Worm (Caenorhabditis elegans): Measurements from ENCODE around the gene K06A4.7.

DNA sequence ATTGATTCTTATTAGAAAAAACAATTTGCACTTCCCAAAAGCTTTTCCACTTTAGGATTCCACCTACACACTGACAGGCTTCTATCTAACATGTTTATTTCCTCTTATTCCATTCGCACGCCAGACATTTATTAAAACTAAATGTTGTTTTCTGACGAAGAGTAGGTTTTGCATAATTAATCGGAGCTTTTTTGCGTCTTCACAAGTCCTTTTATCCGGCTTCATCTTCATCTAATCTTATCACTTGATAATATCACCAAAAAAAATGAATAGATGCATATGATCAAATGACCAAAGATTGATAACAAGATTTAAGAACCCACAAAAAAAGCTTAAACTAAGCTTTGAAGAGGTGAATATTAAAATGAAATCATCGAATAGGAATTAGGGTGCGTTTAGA, 25.8 kb downstream of the K06A4.7 start:
- TF ChIP-seq B0310.2 (tag; optimal IDR thresholded peaks at IDR 0.05) (no peak), flt-1 (GFP tag; IDR thresholded peaks at IDR 0.05) (no peak), hnd-1 (tag; optimal IDR thresholded peaks at IDR 0.05) (no peak)

Measured in whole organism, early embryonic.